Worm (Caenorhabditis elegans): ENCODE results near the gene ZK1290.13.

- TF ChIP-seq aly-2 (tag; optimal IDR thresholded peaks at IDR 0.05) (no peak), ztf-11 (tag; optimal IDR thresholded peaks at IDR 0.05) (no peak), F49E8.2 (tag; optimal IDR thresholded peaks at IDR 0.05; ENCODE audit: borderline replicate concordance) (no peak), nhr-237 (tag; optimal IDR thresholded peaks at IDR 0.05) (no peak), zag-1 (tag; optimal IDR thresholded peaks at IDR 0.05) (no peak), pha-4 (GFP tag; IDR thresholded peaks at IDR 0.05) (no peak), pha-4 (tag; optimal IDR thresholded peaks at IDR 0.05) (no peak), T26A8.4 (GFP tag; IDR thresholded peaks at IDR 0.05) (no peak), nhr-11 (tag; optimal IDR thresholded peaks at IDR 0.05) (no peak), nhr-76 (tag; optimal IDR thresholded peaks at IDR 0.05) (no peak)
Observed at ce11 chrII:7537603-7538230, 2.9 kb downstream of the ZK1290.13 start, which contains the start of gene nfi-1.

All from whole organism, L4 larva.